Worm (Caenorhabditis elegans) whole organism, L1 larva: ENCODE data around the gene rpn-5.

ENCODE experiments used
- ceh-63 ChIP-seq: fragments of 200-800 bp; sonication (Bioruptor generic); optimal IDR thresholded peaks from 2 replicates; lab custom pipeline; 2018; ENCODE audit warnings: mild to moderate bottlenecking, missing genetic modification characterization, missing compliant biosample characterization
- ces-1 ChIP-seq: fragments of 150-350 bp; optimal IDR thresholded peaks from 2 replicates; lab custom pipeline; 2014; ENCODE audit warnings: missing biosample characterization, missing genetic modification reagents, missing genetic modification characterization
- fkh-8 ChIP-seq: sonication (generic microtip); optimal IDR thresholded peaks from 2 replicates; lab custom pipeline; 2016; ENCODE audit warnings: mild to moderate bottlenecking, missing genetic modification characterization, missing compliant biosample characterization
- fos-1 ChIP-seq: fragments of 150-350 bp; optimal IDR thresholded peaks from 2 replicates; lab custom pipeline; 2014; ENCODE audit warnings: missing biosample characterization, missing genetic modification characterization
- hlh-4 ChIP-seq: sonication (generic microtip); optimal IDR thresholded peaks from 2 replicates; lab custom pipeline; 2016; ENCODE audit warnings: mild to moderate bottlenecking, missing genetic modification characterization, missing compliant biosample characterization
- isw-1 ChIP-seq: fragments of 200-800 bp; sonication (Bioruptor generic); IDR thresholded peaks from 2 replicates; pipeline ENCODE4 v1.3.6; 2022; ENCODE audit warnings: missing genetic modification characterization, missing compliant biosample characterization
- jun-1 ChIP-seq: fragments of 150-350 bp; optimal IDR thresholded peaks from 2 replicates; lab custom pipeline; 2014; ENCODE audit warnings: missing biosample characterization, missing genetic modification reagents, missing genetic modification characterization
- lin-14 ChIP-seq: fragments of 200-800 bp; sonication (Bioruptor generic); optimal IDR thresholded peaks from 2 replicates; lab custom pipeline; 2018; ENCODE audit warnings: mild to moderate bottlenecking, missing genetic modification characterization, moderate library complexity, missing compliant biosample characterization
- nhr-20 ChIP-seq: sonication (generic microtip); optimal IDR thresholded peaks from 2 replicates; lab custom pipeline; 2016; ENCODE audit warnings: mild to moderate bottlenecking, missing genetic modification characterization, missing compliant biosample characterization
- snpc-4 ChIP-seq: fragments of 150-350 bp; optimal IDR thresholded peaks from 2 replicates; lab custom pipeline; 2014; ENCODE audit warnings: missing biosample characterization, missing genetic modification characterization
- sox-4 ChIP-seq: sonication (generic microtip); optimal IDR thresholded peaks from 2 replicates; lab custom pipeline; 2016; ENCODE audit warnings: missing genetic modification characterization, missing compliant biosample characterization
- sup-37 ChIP-seq: fragments of 200-800 bp; sonication (Bioruptor generic); optimal IDR thresholded peaks from 2 replicates; lab custom pipeline; 2018; ENCODE audit warnings: mild to moderate bottlenecking, missing genetic modification characterization, missing compliant biosample characterization

The rpn-5 gene

ce11 chrII:4648785-4649184, 49.4 kb downstream of the rpn-5 start, which contains the start of gene lgc-27:
Gene lgc-27 (plus strand): TSS chrII:4649085.
- TF ChIP-seq sox-4 (tag; lab: Kevin White, UChicago) (no peak), nhr-20 (tag; lab: Kevin White, UChicago) (no peak), fos-1 (tag; lab: Kevin White, UChicago) (no peak), snpc-4 (tag; lab: Kevin White, UChicago) (no peak), ces-1 (GFP tag; lab: Kevin White, UChicago) (no peak), fkh-8 (tag; lab: Kevin White, UChicago) (no peak), isw-1 (no peak), sup-37 (GFP tag; lab: Kevin White, UChicago) (no peak), hlh-4 (tag; lab: Kevin White, UChicago) (no peak), jun-1 (tag; lab: Kevin White, UChicago) (no peak), ceh-63 (GFP tag; lab: Kevin White, UChicago) (no peak), lin-14 (GFP tag; lab: Kevin White, UChicago) (no peak)
